Worm (Caenorhabditis elegans): ENCODE data around the gene sma-10.

ce11 chrIV:255379-255857, 18.8 kb upstream of the sma-10 start, which contains the start of gene rcat-1:
- TF ChIP-seq ceh-16 (tag; optimal IDR thresholded peaks at IDR 0.05) = no peak
- TF ChIP-seq nhr-25 (tag; optimal IDR thresholded peaks at IDR 0.05) = peak; percentile 77
- TF ChIP-seq ama-1 (optimal IDR thresholded peaks at IDR 0.05) = peak; percentile 55
- peak; percentile 88 for TF ChIP-seq lin-39 (tag; optimal IDR thresholded peaks at IDR 0.05)
- no peak for TF ChIP-seq ztf-4 (tag; optimal IDR thresholded peaks at IDR 0.05)
- no peak for TF ChIP-seq nhr-11 (tag; optimal IDR thresholded peaks at IDR 0.05)
- TF ChIP-seq pha-4 (tag; optimal IDR thresholded peaks at IDR 0.05) = no peak
- no peak for TF ChIP-seq unc-62 (GFP tag; optimal IDR thresholded peaks at IDR 0.05)
